Fruit fly (Drosophila melanogaster) whole organism, prepupa: ENCODE data around the gene Snoo.

Experiments
- CG3032 ChIP-seq: fragments of 200-800 bp; optimal IDR thresholded peaks from 2 replicates; lab custom pipeline; 2019; ENCODE audit warnings: missing biosample characterization, mild to moderate bottlenecking, missing genetic modification characterization, moderate library complexity
- CG3919 ChIP-seq: fragments of 200-800 bp; sonication (Bioruptor generic); optimal IDR thresholded peaks from 3 replicates; lab custom pipeline; 2016; ENCODE audit warnings: missing biosample characterization, missing genetic modification characterization
- CG6163 ChIP-seq: fragments of 200-800 bp; sonication (Bioruptor generic); IDR thresholded peaks from 3 replicates; pipeline ENCODE4 v1.3.6; 2022; ENCODE audit warnings: missing biosample characterization, missing genetic modification characterization
- CG7368 ChIP-seq: fragments of 200-800 bp; sonication (Bioruptor generic); optimal IDR thresholded peaks from 3 replicates; lab custom pipeline; 2016; ENCODE audit warnings: missing biosample characterization, missing genetic modification characterization
- Eip78C ChIP-seq: fragments of 200-800 bp; sonication (Bioruptor generic); peaks from one replicate; lab custom pipeline; 2016; ENCODE audit warnings: missing biosample characterization, missing genetic modification characterization
- Eip93F ChIP-seq: fragments of 200-800 bp; sonication (Bioruptor generic); optimal IDR thresholded peaks from 2 replicates; lab custom pipeline; 2016; ENCODE audit warnings: missing biosample characterization, mild to moderate bottlenecking, missing genetic modification characterization
- Ets21C ChIP-seq: fragments of 200-800 bp; sonication (Bioruptor generic); optimal IDR thresholded peaks from 3 replicates; lab custom pipeline; 2016; ENCODE audit warnings: missing biosample characterization, missing genetic modification characterization
- Gug ChIP-seq: fragments of 200-800 bp; sonication (Bioruptor generic); IDR thresholded peaks from 2 replicates; pipeline ENCODE4 v1.3.6; 2022; ENCODE audit warnings: missing biosample characterization, missing genetic modification characterization
- Lpt ChIP-seq: fragments of 200-800 bp; sonication (Bioruptor generic); optimal IDR thresholded peaks from 3 replicates; lab custom pipeline; 2016; ENCODE audit warnings: missing biosample characterization, missing genetic modification characterization
- esn ChIP-seq: fragments of 200-800 bp; sonication (Bioruptor generic); optimal IDR thresholded peaks from 2 replicates; lab custom pipeline; 2016; ENCODE audit warnings: missing biosample characterization, mild to moderate bottlenecking, missing genetic modification characterization, moderate library complexity
- fkh ChIP-seq: fragments of 200-800 bp; sonication (Bioruptor generic); optimal IDR thresholded peaks from 3 replicates; lab custom pipeline; 2017; ENCODE audit warnings: missing biosample characterization, mild to moderate bottlenecking, missing genetic modification characterization, moderate library complexity
- pdm3 ChIP-seq: fragments of 200-800 bp; sonication (Bioruptor generic); optimal IDR thresholded peaks from 3 replicates; lab custom pipeline; 2016; ENCODE audit warnings: missing biosample characterization, missing genetic modification characterization
- spab ChIP-seq: fragments of 200-800 bp; sonication (Bioruptor generic); optimal IDR thresholded peaks from 2 replicates; lab custom pipeline; 2017; ENCODE audit warnings: missing biosample characterization, mild to moderate bottlenecking, missing genetic modification characterization, missing genetic modification reagents
- vri ChIP-seq: fragments of 200-800 bp; sonication (Bioruptor generic); optimal IDR thresholded peaks from 3 replicates; lab custom pipeline; 2016; ENCODE audit warnings: missing biosample characterization, mild to moderate bottlenecking, missing genetic modification characterization

- TF ChIP-seq Eip93F (GFP tag; lab: Kevin White, UChicago) (no peak), spab (no peak), Gug (GFP tag; lab: Robert Waterston, UW) (no peak), fkh (GFP tag; lab: Kevin White, UChicago) (no peak), esn (GFP tag; lab: Kevin White, UChicago) (no peak), CG7368 (GFP tag; lab: Kevin White, UChicago) (no peak), vri (no peak), Ets21C (GFP tag; lab: Kevin White, UChicago) (no peak), Lpt (GFP tag; lab: Kevin White, UChicago) (no peak), CG3032 (peak; percentile 6), Eip78C (GFP tag; lab: Kevin White, UChicago) (peak; percentile 60), CG3919 (GFP tag; lab: Kevin White, UChicago) (no peak), CG6163 (GFP tag; lab: Robert Waterston, UW) (no peak), pdm3 (no peak)
Measured at dm6 chr2L:7920590-7920989, 63.4 kb downstream of the Snoo start.
